Worm (Caenorhabditis elegans) whole organism, L2 larva: ENCODE data around the gene K09H11.11.

Source experiments
- C34F6.9 ChIP-seq: fragments of 150-350 bp; optimal IDR thresholded peaks from 2 replicates; lab custom pipeline; 2014; ENCODE audit warnings: missing biosample characterization, missing genetic modification characterization
- Y55F3AM.14 ChIP-seq: fragments of 200-800 bp; sonication (Bioruptor generic); optimal IDR thresholded peaks from 2 replicates; lab custom pipeline; 2018; ENCODE audit warnings: mild to moderate bottlenecking, missing genetic modification characterization, missing compliant biosample characterization
- ZK546.5 ChIP-seq: sonication (generic microtip); optimal IDR thresholded peaks from 2 replicates; lab custom pipeline; 2017; ENCODE audit warnings: missing biosample characterization, missing genetic modification characterization
- alr-1 ChIP-seq: fragments of 150-350 bp; optimal IDR thresholded peaks from 2 replicates; lab custom pipeline; 2014; ENCODE audit warnings: missing biosample characterization, missing genetic modification characterization
- aly-2 ChIP-seq: fragments of 150-350 bp; optimal IDR thresholded peaks from 2 replicates; lab custom pipeline; 2014; ENCODE audit warnings: missing biosample characterization, missing genetic modification characterization
- blmp-1 ChIP-seq: sonication (generic microtip); optimal IDR thresholded peaks from 2 replicates; lab custom pipeline; 2017; ENCODE audit warnings: missing genetic modification characterization, mild to moderate bottlenecking, missing compliant biosample characterization, antibody characterized with exemption, moderate library complexity; ENCODE audit not compliant: insufficient read depth
- ceh-16 ChIP-seq: fragments of 150-350 bp; optimal IDR thresholded peaks from 2 replicates; lab custom pipeline; 2014; ENCODE audit warnings: missing biosample characterization, missing genetic modification characterization
- crh-2 ChIP-seq: sonication (generic microtip); optimal IDR thresholded peaks from 2 replicates; lab custom pipeline; 2017; ENCODE audit warnings: missing biosample characterization, missing genetic modification characterization
- dmd-4 ChIP-seq: sonication (generic microtip); optimal IDR thresholded peaks from 2 replicates; lab custom pipeline; 2017; ENCODE audit warnings: missing biosample characterization, missing genetic modification characterization
- egl-27 ChIP-seq: sonication (generic microtip); optimal IDR thresholded peaks from 3 replicates; lab custom pipeline; 2017; ENCODE audit warnings: missing biosample characterization, missing genetic modification reagents, missing genetic modification characterization
- elt-1 ChIP-seq: fragments of 150-350 bp; optimal IDR thresholded peaks from 2 replicates; lab custom pipeline; 2014; ENCODE audit warnings: missing biosample characterization, missing genetic modification characterization
- fos-1 ChIP-seq: fragments of 150-350 bp; optimal IDR thresholded peaks from 2 replicates; lab custom pipeline; 2014; ENCODE audit warnings: missing biosample characterization, missing genetic modification characterization
- gmeb-1 ChIP-seq: fragments of 150-350 bp; optimal IDR thresholded peaks from 2 replicates; lab custom pipeline; 2014; ENCODE audit warnings: missing biosample characterization, missing genetic modification characterization
- lin-11 ChIP-seq: fragments of 150-350 bp; sonication (generic microtip); optimal IDR thresholded peaks from 2 replicates; lab custom pipeline; 2014; ENCODE audit warnings: missing biosample characterization, missing genetic modification characterization, inconsistent platforms, mixed read lengths
- lin-39 ChIP-seq: fragments of 150-350 bp; optimal IDR thresholded peaks from 2 replicates; lab custom pipeline; 2014; ENCODE audit warnings: missing biosample characterization, missing genetic modification reagents, missing genetic modification characterization
- lsy-2 ChIP-seq, 2 experiments: fragments of 150-350 bp in 1 of 2; sonication (generic microtip) in 1 of 2; optimal IDR thresholded peaks; 2 replicates each; lab custom pipeline; 2014 to 2017; ENCODE audit warnings: missing biosample characterization in 2 of 2, missing genetic modification characterization in 2 of 2
- mab-5 ChIP-seq: fragments of 150-350 bp; optimal IDR thresholded peaks from 2 replicates; lab custom pipeline; 2014; ENCODE audit warnings: missing biosample characterization, missing genetic modification characterization
- mbf-1 ChIP-seq: sonication (generic microtip); optimal IDR thresholded peaks from 2 replicates; lab custom pipeline; 2017; ENCODE audit warnings: missing biosample characterization, missing genetic modification characterization
- nhr-10 ChIP-seq: sonication (generic microtip); optimal IDR thresholded peaks from 2 replicates; lab custom pipeline; 2017; ENCODE audit warnings: missing biosample characterization, missing genetic modification characterization
- nhr-129 ChIP-seq: fragments of 150-350 bp; optimal IDR thresholded peaks from 2 replicates; lab custom pipeline; 2014; ENCODE audit warnings: missing biosample characterization, missing genetic modification characterization
- nhr-21 ChIP-seq: fragments of 150-350 bp; optimal IDR thresholded peaks from 2 replicates; lab custom pipeline; 2014; ENCODE audit warnings: missing biosample characterization, missing genetic modification characterization
- nhr-23 ChIP-seq: fragments of 150-350 bp; optimal IDR thresholded peaks from 2 replicates; lab custom pipeline; 2014; ENCODE audit warnings: missing biosample characterization, missing genetic modification reagents, missing genetic modification characterization
- nhr-25 ChIP-seq: fragments of 150-350 bp; sonication (generic microtip); optimal IDR thresholded peaks from 3 replicates; lab custom pipeline; 2014; ENCODE audit warnings: missing biosample characterization, missing genetic modification characterization
- nhr-6 ChIP-seq: fragments of 150-350 bp; optimal IDR thresholded peaks from 2 replicates; lab custom pipeline; 2014; ENCODE audit warnings: missing biosample characterization, missing genetic modification characterization
- sem-4 ChIP-seq: fragments of 150-350 bp; optimal IDR thresholded peaks from 2 replicates; lab custom pipeline; 2014; ENCODE audit warnings: missing biosample characterization, missing genetic modification reagents, missing genetic modification characterization
- skn-1 ChIP-seq: sonication (generic microtip); optimal IDR thresholded peaks from 2 replicates; lab custom pipeline; 2017; ENCODE audit warnings: missing biosample characterization, missing genetic modification characterization
- sma-9 ChIP-seq, 2 experiments: fragments of 150-350 bp in 1 of 2; sonication (generic microtip) in 1 of 2; optimal IDR thresholded peaks; 2 replicates each; lab custom pipeline; 2014 to 2016; ENCODE audit warnings: missing genetic modification characterization in 2 of 2, mild to moderate bottlenecking in 1 of 2, missing biosample characterization in 1 of 2, missing compliant biosample characterization in 1 of 2, missing genetic modification reagents in 1 of 2, moderate library complexity in 1 of 2
- unc-39 ChIP-seq: fragments of 150-350 bp; optimal IDR thresholded peaks from 2 replicates; lab custom pipeline; 2014; ENCODE audit warnings: missing biosample characterization, missing genetic modification characterization
- unc-62 ChIP-seq: fragments of 150-350 bp; optimal IDR thresholded peaks from 2 replicates; lab custom pipeline; 2014; ENCODE audit warnings: missing biosample characterization, missing genetic modification reagents, missing genetic modification characterization
- zag-1 ChIP-seq: fragments of 150-350 bp; optimal IDR thresholded peaks from 2 replicates; lab custom pipeline; 2014; ENCODE audit warnings: missing biosample characterization, missing genetic modification characterization
- ztf-1 ChIP-seq: fragments of 200-800 bp; sonication (Bioruptor generic); conservative IDR thresholded peaks from 2 replicates; pipeline ENCODE4 v1.3.6; 2022; ENCODE audit warnings: missing genetic modification characterization, missing compliant biosample characterization

K09H11.11 gene

DNA sequence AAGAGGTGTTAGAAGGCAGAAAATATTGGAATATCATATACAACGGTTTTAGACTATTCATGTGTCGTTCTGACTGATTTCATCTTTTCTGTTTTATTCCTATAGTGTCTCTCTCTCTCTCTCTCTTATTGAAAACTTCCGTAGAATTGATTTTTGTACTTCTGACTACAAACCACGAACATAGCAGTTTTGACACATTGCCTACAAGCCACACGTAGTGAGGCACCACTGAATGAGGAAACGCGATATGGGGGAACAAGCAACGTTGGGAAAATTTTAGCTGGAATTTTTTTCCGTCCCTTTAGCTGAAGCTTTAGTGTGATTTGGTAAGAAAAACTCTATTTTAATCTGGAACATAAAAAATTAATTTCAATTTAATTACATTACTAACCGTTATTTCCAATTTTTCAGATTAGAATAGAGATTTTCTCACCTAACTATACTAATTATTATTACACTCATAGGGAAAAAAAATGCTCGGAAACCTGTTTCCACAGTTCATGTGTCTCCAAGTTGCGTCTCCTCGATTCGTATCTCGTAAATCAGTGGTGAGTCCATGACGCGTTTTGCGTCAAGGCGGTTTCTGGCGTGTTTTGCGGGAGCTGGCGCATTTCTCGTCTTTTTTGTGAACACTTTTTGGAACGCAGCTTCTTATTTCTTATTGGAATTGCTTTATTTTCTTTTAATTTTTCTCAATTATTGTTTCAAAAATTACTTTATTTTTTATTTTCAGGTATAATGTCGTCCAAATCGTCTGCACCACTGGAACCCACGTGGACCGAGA is 35.6 kb upstream of the K09H11.11 start, which contains the start of the genes nhr-142 and F44E7.9 (continued):
- TF ChIP-seq mab-5 (tag; lab: Kevin White, UChicago) (peak; percentile 83), zag-1 (peak; percentile 33), nhr-10 (no peak), crh-2 (tag; lab: Kevin White, UChicago) (peak; percentile 69), egl-27 (peak; percentile 47), blmp-1 (tag; lab: Kevin White, UChicago) (peak; percentile 7), nhr-129 (tag; lab: Kevin White, UChicago) (peak; percentile 87), aly-2 (tag; lab: Kevin White, UChicago) (no peak), ceh-16 (tag; lab: Kevin White, UChicago) (no peak), lin-39 (no peak), nhr-23 (tag; lab: Kevin White, UChicago) (no peak), nhr-21 (peak; percentile 58), lin-11 (tag; lab: Kevin White, UChicago) (peak; percentile 57), nhr-25 (tag; lab: Kevin White, UChicago) (peak; percentile 70), nhr-6 (tag; lab: Kevin White, UChicago) (peak; percentile 18), dmd-4 (tag; lab: Kevin White, UChicago) (no peak), sma-9 (GFP tag; optimal IDR thresholded peaks at IDR 0.05; lab: Kevin White, UChicago) (peak; percentile 91), sma-9 (tag; optimal IDR thresholded peaks at IDR 0.05; lab: Kevin White, UChicago) (no peak), alr-1 (tag; lab: Kevin White, UChicago) (no peak), unc-62 (GFP tag; lab: Kevin White, UChicago) (no peak), elt-1 (tag; lab: Kevin White, UChicago) (no peak)

DNA sequence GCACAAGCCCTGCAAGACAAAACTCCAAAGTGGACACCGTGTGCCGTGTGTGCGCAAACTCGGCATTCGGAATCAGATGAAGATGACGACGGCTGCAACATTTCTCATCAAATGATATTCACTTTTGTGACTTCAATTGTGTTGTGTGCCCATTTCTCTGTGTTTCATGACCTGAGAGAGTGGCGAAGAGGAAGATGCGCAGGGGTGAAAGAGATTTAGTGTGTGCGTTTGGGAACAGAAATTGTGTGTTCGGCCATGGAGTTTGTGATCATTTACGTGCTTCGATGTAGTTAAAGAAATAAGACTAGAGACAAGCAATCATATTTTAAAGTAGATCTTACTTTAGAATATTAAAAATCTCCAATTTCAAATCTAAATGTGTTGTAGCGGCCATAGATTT is 33.6 kb upstream of the K09H11.11 start:
- TF ChIP-seq lsy-2 (tag; optimal IDR thresholded peaks at IDR 0.05; lab: Kevin White, UChicago) = peak in 1 of 2 experiments; percentile 10
- no peak for TF ChIP-seq Y55F3AM.14 (GFP tag; lab: Kevin White, UChicago)
- TF ChIP-seq crh-2 (tag; lab: Kevin White, UChicago) = no peak
- TF ChIP-seq fos-1 (tag; lab: Kevin White, UChicago) = peak; percentile 18
- TF ChIP-seq lin-39 = no peak
- no peak for TF ChIP-seq zag-1
- peak; percentile 20 for TF ChIP-seq sma-9 (GFP tag; optimal IDR thresholded peaks at IDR 0.05; lab: Kevin White, UChicago)
- TF ChIP-seq sma-9 (tag; optimal IDR thresholded peaks at IDR 0.05; lab: Kevin White, UChicago) = no peak

DNA sequence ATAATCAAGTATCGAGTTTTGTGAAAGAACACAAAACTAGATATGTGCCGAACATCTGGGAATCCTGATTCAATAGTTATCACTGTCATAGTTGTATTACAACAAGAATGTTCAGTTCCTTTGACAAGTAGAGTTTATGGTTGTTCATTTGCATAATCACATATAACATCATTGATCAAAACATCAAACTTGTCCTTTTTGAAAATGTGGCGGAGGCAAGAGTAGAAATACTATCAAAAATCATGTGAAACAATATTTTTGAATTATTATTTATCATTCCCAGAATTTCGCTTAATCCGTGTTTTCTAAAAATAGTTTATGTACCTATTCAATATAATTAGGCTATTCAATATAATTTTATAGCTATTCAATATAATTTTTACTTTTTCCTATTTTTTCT is 30.3 kb upstream of the K09H11.11 start, which contains the start of gene F44E7.7:
Gene F44E7.7 (minus strand): TSS at position 101 of the 400 bp plus-strand sequence.
- TF ChIP-seq egl-27 (no peak), sem-4 (tag; lab: Kevin White, UChicago) (no peak), unc-62 (GFP tag; lab: Kevin White, UChicago) (no peak), ztf-1 (no peak), aly-2 (tag; lab: Kevin White, UChicago) (no peak), crh-2 (tag; lab: Kevin White, UChicago) (no peak), unc-39 (no peak), lsy-2 (tag; optimal IDR thresholded peaks at IDR 0.05; lab: Kevin White, UChicago) (no peak), ZK546.5 (no peak), sma-9 (GFP tag; optimal IDR thresholded peaks at IDR 0.05; lab: Kevin White, UChicago) (no peak), sma-9 (tag; optimal IDR thresholded peaks at IDR 0.05; lab: Kevin White, UChicago) (no peak), fos-1 (tag; lab: Kevin White, UChicago) (no peak), lin-11 (tag; lab: Kevin White, UChicago) (no peak), gmeb-1 (tag; lab: Kevin White, UChicago) (no peak), C34F6.9 (tag; lab: Kevin White, UChicago) (no peak), skn-1 (tag; lab: Kevin White, UChicago) (no peak)

DNA sequence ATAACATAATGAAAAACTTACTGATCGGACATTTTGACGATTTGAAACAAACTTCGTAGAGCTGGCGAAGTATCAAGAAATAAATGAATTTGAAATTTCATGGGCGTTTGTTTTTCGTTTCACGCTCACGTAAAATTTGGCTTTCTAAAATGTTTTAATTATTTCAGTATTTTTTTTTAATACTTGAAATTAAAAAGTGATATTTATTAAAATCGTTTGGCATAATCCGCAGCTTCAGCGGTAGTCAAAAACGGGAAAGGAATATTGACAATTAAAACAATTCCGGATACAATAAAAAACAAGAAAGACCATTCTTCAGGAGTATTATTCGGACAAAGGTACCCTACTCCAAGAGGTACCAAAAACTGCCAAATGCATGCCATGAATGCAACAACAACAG is 27.6 kb upstream of the K09H11.11 start, which contains the start of gene fbxa-183:
Gene fbxa-183 (minus strand): TSS at position 101 of the 400 bp plus-strand sequence.
- no peak for TF ChIP-seq mbf-1
